Worm (Caenorhabditis elegans) whole organism, L2 larva: Measurements from ENCODE around the gene tag-278.

Source experiments
- F13H6.1 ChIP-seq: sonication (generic microtip); optimal IDR thresholded peaks from 2 replicates; lab custom pipeline; 2016; ENCODE audit warnings: missing genetic modification characterization, missing compliant biosample characterization
- R02D3.7 ChIP-seq: fragments of 150-350 bp; optimal IDR thresholded peaks from 2 replicates; lab custom pipeline; 2014; ENCODE audit warnings: missing biosample characterization, missing genetic modification characterization
- Y55F3AM.14 ChIP-seq: fragments of 200-800 bp; sonication (Bioruptor generic); optimal IDR thresholded peaks from 2 replicates; lab custom pipeline; 2018; ENCODE audit warnings: mild to moderate bottlenecking, missing genetic modification characterization, missing compliant biosample characterization
- aly-2 ChIP-seq: fragments of 150-350 bp; optimal IDR thresholded peaks from 2 replicates; lab custom pipeline; 2014; ENCODE audit warnings: missing biosample characterization, missing genetic modification characterization
- blmp-1 ChIP-seq: sonication (generic microtip); optimal IDR thresholded peaks from 2 replicates; lab custom pipeline; 2017; ENCODE audit warnings: missing genetic modification characterization, mild to moderate bottlenecking, missing compliant biosample characterization, antibody characterized with exemption, moderate library complexity; ENCODE audit not compliant: insufficient read depth
- ceh-16 ChIP-seq: fragments of 150-350 bp; optimal IDR thresholded peaks from 2 replicates; lab custom pipeline; 2014; ENCODE audit warnings: missing biosample characterization, missing genetic modification characterization
- ceh-82 ChIP-seq: fragments of 150-350 bp; optimal IDR thresholded peaks from 2 replicates; lab custom pipeline; 2014; ENCODE audit warnings: missing biosample characterization, missing genetic modification characterization
- crh-2 ChIP-seq: sonication (generic microtip); optimal IDR thresholded peaks from 2 replicates; lab custom pipeline; 2017; ENCODE audit warnings: missing biosample characterization, missing genetic modification characterization
- dmd-4 ChIP-seq: sonication (generic microtip); optimal IDR thresholded peaks from 2 replicates; lab custom pipeline; 2017; ENCODE audit warnings: missing biosample characterization, missing genetic modification characterization
- fos-1 ChIP-seq: fragments of 150-350 bp; optimal IDR thresholded peaks from 2 replicates; lab custom pipeline; 2014; ENCODE audit warnings: missing biosample characterization, missing genetic modification characterization
- gmeb-1 ChIP-seq: fragments of 150-350 bp; optimal IDR thresholded peaks from 2 replicates; lab custom pipeline; 2014; ENCODE audit warnings: missing biosample characterization, missing genetic modification characterization
- lin-11 ChIP-seq: fragments of 150-350 bp; sonication (generic microtip); optimal IDR thresholded peaks from 2 replicates; lab custom pipeline; 2014; ENCODE audit warnings: missing biosample characterization, missing genetic modification characterization, inconsistent platforms, mixed read lengths
- lin-13 ChIP-seq: fragments of 150-350 bp; optimal IDR thresholded peaks from 2 replicates; lab custom pipeline; 2014; ENCODE audit warnings: missing biosample characterization, missing genetic modification reagents, missing genetic modification characterization
- lsy-2 ChIP-seq, 2 experiments: fragments of 150-350 bp in 1 of 2; sonication (generic microtip) in 1 of 2; optimal IDR thresholded peaks; 2 replicates each; lab custom pipeline; 2014 to 2017; ENCODE audit warnings: missing biosample characterization in 2 of 2, missing genetic modification characterization in 2 of 2
- mbf-1 ChIP-seq: sonication (generic microtip); optimal IDR thresholded peaks from 2 replicates; lab custom pipeline; 2017; ENCODE audit warnings: missing biosample characterization, missing genetic modification characterization
- nhr-12 ChIP-seq: fragments of 150-350 bp; optimal IDR thresholded peaks from 2 replicates; lab custom pipeline; 2014; ENCODE audit warnings: missing biosample characterization, missing genetic modification characterization
- nhr-129 ChIP-seq: fragments of 150-350 bp; optimal IDR thresholded peaks from 2 replicates; lab custom pipeline; 2014; ENCODE audit warnings: missing biosample characterization, missing genetic modification characterization
- nhr-21 ChIP-seq: fragments of 150-350 bp; optimal IDR thresholded peaks from 2 replicates; lab custom pipeline; 2014; ENCODE audit warnings: missing biosample characterization, missing genetic modification characterization
- nhr-23 ChIP-seq: fragments of 150-350 bp; optimal IDR thresholded peaks from 2 replicates; lab custom pipeline; 2014; ENCODE audit warnings: missing biosample characterization, missing genetic modification reagents, missing genetic modification characterization
- nhr-237 ChIP-seq: fragments of 150-350 bp; optimal IDR thresholded peaks from 2 replicates; lab custom pipeline; 2014; ENCODE audit warnings: missing biosample characterization, missing genetic modification characterization
- nhr-25 ChIP-seq: fragments of 150-350 bp; sonication (generic microtip); optimal IDR thresholded peaks from 3 replicates; lab custom pipeline; 2014; ENCODE audit warnings: missing biosample characterization, missing genetic modification characterization
- nhr-6 ChIP-seq: fragments of 150-350 bp; optimal IDR thresholded peaks from 2 replicates; lab custom pipeline; 2014; ENCODE audit warnings: missing biosample characterization, missing genetic modification characterization
- peb-1 ChIP-seq: fragments of 150-350 bp; optimal IDR thresholded peaks from 2 replicates; lab custom pipeline; 2014; ENCODE audit warnings: missing biosample characterization, missing genetic modification characterization
- sma-9 ChIP-seq, 2 experiments: fragments of 150-350 bp in 1 of 2; sonication (generic microtip) in 1 of 2; optimal IDR thresholded peaks; 2 replicates each; lab custom pipeline; 2014 to 2016; ENCODE audit warnings: missing genetic modification characterization in 2 of 2, mild to moderate bottlenecking in 1 of 2, missing biosample characterization in 1 of 2, missing compliant biosample characterization in 1 of 2, missing genetic modification reagents in 1 of 2, moderate library complexity in 1 of 2
- snpc-4 ChIP-seq: fragments of 150-350 bp; optimal IDR thresholded peaks from 2 replicates; lab custom pipeline; 2014; ENCODE audit warnings: missing biosample characterization, missing genetic modification characterization
- unc-39 ChIP-seq: fragments of 150-350 bp; optimal IDR thresholded peaks from 2 replicates; lab custom pipeline; 2014; ENCODE audit warnings: missing biosample characterization, missing genetic modification characterization
- unc-55 ChIP-seq: fragments of 150-350 bp; sonication (generic microtip); optimal IDR thresholded peaks from 3 replicates; lab custom pipeline; 2014; ENCODE audit warnings: missing biosample characterization, missing genetic modification reagents, missing genetic modification characterization
- unc-62 ChIP-seq: fragments of 150-350 bp; optimal IDR thresholded peaks from 2 replicates; lab custom pipeline; 2014; ENCODE audit warnings: missing biosample characterization, missing genetic modification reagents, missing genetic modification characterization
- ztf-1 ChIP-seq: fragments of 200-800 bp; sonication (Bioruptor generic); conservative IDR thresholded peaks from 2 replicates; pipeline ENCODE4 v1.3.6; 2022; ENCODE audit warnings: missing genetic modification characterization, missing compliant biosample characterization
- ztf-11 ChIP-seq: sonication (generic microtip); optimal IDR thresholded peaks from 2 replicates; lab custom pipeline; 2017; ENCODE audit warnings: missing biosample characterization, missing genetic modification characterization
- ztf-4 ChIP-seq: fragments of 150-350 bp; optimal IDR thresholded peaks from 2 replicates; lab custom pipeline; 2014; ENCODE audit warnings: missing biosample characterization, missing genetic modification characterization

tag-278 gene

ce11 chrX:3693138-3693537, 4.1 kb upstream of the tag-278 start, which contains the start of gene C02F12.8:
TSS of gene C02F12.8 (minus strand) at chrX:3693238.
- TF ChIP-seq Y55F3AM.14 (GFP tag; lab: Kevin White, UChicago) (no peak), snpc-4 (tag; lab: Kevin White, UChicago) (no peak), nhr-129 (no peak), lsy-2 (tag; optimal IDR thresholded peaks at IDR 0.05; lab: Kevin White, UChicago) (no peak), nhr-237 (tag; lab: Kevin White, UChicago) (no peak), nhr-12 (tag; lab: Kevin White, UChicago) (no peak)

ce11 chrX:3689802-3690201, 797 bp upstream of the tag-278 start:
- TF ChIP-seq ceh-16 = no peak
- TF ChIP-seq peb-1 (tag; lab: Kevin White, UChicago) = no peak
- TF ChIP-seq mbf-1 (tag; lab: Kevin White, UChicago) = no peak
- TF ChIP-seq nhr-25 (tag; lab: Kevin White, UChicago) = no peak
- TF ChIP-seq aly-2 (tag; lab: Kevin White, UChicago) = no peak
- no peak for TF ChIP-seq unc-39 (tag; lab: Kevin White, UChicago)
- no peak for TF ChIP-seq ceh-82 (tag; lab: Kevin White, UChicago)
- TF ChIP-seq nhr-129 = no peak
- TF ChIP-seq lsy-2 (tag; optimal IDR thresholded peaks at IDR 0.05; lab: Kevin White, UChicago) = no peak
- no peak for TF ChIP-seq crh-2
- TF ChIP-seq lin-13 (GFP tag; lab: Kevin White, UChicago) = no peak
- no peak for TF ChIP-seq snpc-4 (tag; lab: Kevin White, UChicago)
- no peak for TF ChIP-seq R02D3.7 (tag; lab: Kevin White, UChicago)
- no peak for TF ChIP-seq ztf-1 (GFP tag; lab: Robert Waterston, UW)
- no peak for TF ChIP-seq ztf-11 (tag; lab: Kevin White, UChicago)
- no peak for TF ChIP-seq unc-62
- TF ChIP-seq nhr-12 (tag; lab: Kevin White, UChicago) = no peak
- no peak for TF ChIP-seq nhr-21
- no peak for TF ChIP-seq ztf-4 (tag; lab: Kevin White, UChicago)

- TF ChIP-seq nhr-237 (tag; lab: Kevin White, UChicago) (no peak), unc-55 (GFP tag; lab: Kevin White, UChicago) (no peak), unc-62 (no peak), F13H6.1 (tag; lab: Kevin White, UChicago) (no peak), ztf-1 (GFP tag; lab: Robert Waterston, UW) (no peak), nhr-6 (tag; lab: Kevin White, UChicago) (no peak), snpc-4 (tag; lab: Kevin White, UChicago) (no peak)
These were observed 2.6 kb downstream of the tag-278 start for ce11 chrX:3686420-3686819.

- TF ChIP-seq peb-1 (tag; lab: Kevin White, UChicago) = no peak
- no peak for TF ChIP-seq nhr-129
- TF ChIP-seq nhr-23 = no peak
- no peak for TF ChIP-seq blmp-1
- no peak for TF ChIP-seq sma-9 (GFP tag; optimal IDR thresholded peaks at IDR 0.05; lab: Kevin White, UChicago)
- no peak for TF ChIP-seq sma-9 (tag; optimal IDR thresholded peaks at IDR 0.05; lab: Kevin White, UChicago)
- no peak for TF ChIP-seq gmeb-1 (tag; lab: Kevin White, UChicago)
- TF ChIP-seq nhr-237 (tag; lab: Kevin White, UChicago) = no peak
- no peak for TF ChIP-seq ztf-11 (tag; lab: Kevin White, UChicago)
- no peak for TF ChIP-seq fos-1 (tag; lab: Kevin White, UChicago)
- TF ChIP-seq lin-11 (tag; lab: Kevin White, UChicago) = no peak
- no peak for TF ChIP-seq nhr-25 (tag; lab: Kevin White, UChicago)
- no peak for TF ChIP-seq mbf-1 (tag; lab: Kevin White, UChicago)
These were observed 5.9 kb downstream of the tag-278 start for ce11 chrX:3683060-3683459.

ce11 chrX:3680544-3681214, 8.3 kb downstream of the tag-278 start, which contains the start of gene tsp-17:
TSS of gene tsp-17 (plus strand) at chrX:3681164.
- TF ChIP-seq nhr-129 = peak; percentile 25
- TF ChIP-seq snpc-4 (tag; lab: Kevin White, UChicago) = no peak
- TF ChIP-seq peb-1 (tag; lab: Kevin White, UChicago) = no peak
- TF ChIP-seq dmd-4 (tag; lab: Kevin White, UChicago) = no peak
- no peak for TF ChIP-seq nhr-21
- TF ChIP-seq nhr-12 (tag; lab: Kevin White, UChicago) = no peak
